Fruit fly (Drosophila melanogaster): ENCODE results near the gene CG5664.

The CG5664 gene

DNA sequence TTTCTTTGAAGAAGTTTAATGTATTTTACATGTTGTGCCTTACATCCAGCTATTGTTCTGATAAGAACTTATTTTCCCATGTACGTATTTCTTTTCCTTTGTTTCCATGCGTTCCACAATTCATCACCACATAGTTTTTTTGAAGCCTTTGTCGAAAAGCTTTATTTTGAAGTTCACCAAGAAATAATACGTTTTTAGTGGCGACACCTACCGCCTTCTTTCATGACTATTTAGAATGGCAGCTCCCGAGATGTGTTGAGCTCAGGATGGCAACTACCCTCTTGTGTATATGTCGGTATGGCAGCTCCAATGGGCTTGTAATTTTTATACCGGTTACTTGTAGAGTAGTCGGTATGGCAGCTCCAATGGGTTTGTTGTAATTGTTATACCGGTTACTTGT lies 42.7 kb upstream of the CG5664 start (continued):
- TF ChIP-seq seq (GFP tag; IDR thresholded peaks at IDR 0.05), result no peak
- peak; percentile 9 for TF ChIP-seq bigmax (GFP tag; optimal IDR thresholded peaks at IDR 0.05)
- TF ChIP-seq Side (GFP tag; optimal IDR thresholded peaks at IDR 0.05), result no peak
- TF ChIP-seq CG17186 (GFP tag; optimal IDR thresholded peaks at IDR 0.05), result no peak
- TF ChIP-seq ac (GFP tag; optimal IDR thresholded peaks at IDR 0.05), result no peak
- TF ChIP-seq pho (GFP tag; optimal IDR thresholded peaks at IDR 0.05), result peak; percentile 25
- no peak for TF ChIP-seq bowl (GFP tag; IDR thresholded peaks at IDR 0.05)
- TF ChIP-seq dm (GFP tag; optimal IDR thresholded peaks at IDR 0.05), result no peak
- TF ChIP-seq Six4 (GFP tag; optimal IDR thresholded peaks at IDR 0.05), result no peak
- TF ChIP-seq CG15601 (tag; optimal IDR thresholded peaks at IDR 0.05), result peak; percentile 71
- TF ChIP-seq bsh (GFP tag; optimal IDR thresholded peaks at IDR 0.05), result peak in 1 of 2 experiments; percentile 7
- TF ChIP-seq pita (GFP tag; optimal IDR thresholded peaks at IDR 0.05), result peak; percentile 94
- TF ChIP-seq fru (optimal IDR thresholded peaks at IDR 0.05), result no peak
- TF ChIP-seq CG10274 (GFP tag; optimal IDR thresholded peaks at IDR 0.05), result no peak
- TF ChIP-seq CG13624 (GFP tag; optimal IDR thresholded peaks at IDR 0.05), result peak; percentile 53
- no peak for TF ChIP-seq CG6765 (GFP tag; optimal IDR thresholded peaks at IDR 0.05)
- TF ChIP-seq CG5245 (GFP tag; optimal IDR thresholded peaks at IDR 0.05), result no peak
- TF ChIP-seq CG12236 (GFP tag; optimal IDR thresholded peaks at IDR 0.05), result no peak

dm6 chr3L:21482100-21482499 lies 40.9 kb upstream of the CG5664 start:
- TF ChIP-seq sens-2 (GFP tag; IDR thresholded peaks at IDR 0.05), result no peak
- TF ChIP-seq Dref (GFP tag; IDR thresholded peaks at IDR 0.05), result no peak
- TF ChIP-seq sr (GFP tag; IDR thresholded peaks at IDR 0.05), result 0 out of 3 replicates have a peak, but pooled peaks have one; percentile 2
- peak in 1 of 2 experiments; percentile 96 for TF ChIP-seq tll (GFP tag; optimal IDR thresholded peaks at IDR 0.05)
- no peak for TF ChIP-seq pho (GFP tag; optimal IDR thresholded peaks at IDR 0.05)
- TF ChIP-seq CG18011 (GFP tag; optimal IDR thresholded peaks at IDR 0.05), result no peak
- TF ChIP-seq zen (tag; optimal IDR thresholded peaks at IDR 0.05), result peak; percentile 55
- TF ChIP-seq CG6791 (GFP tag; IDR thresholded peaks at IDR 0.05; ENCODE audit: partially characterized antibody), result 0 out of 3 replicates have a peak, but pooled peaks have one; percentile 15
- TF ChIP-seq D (optimal IDR thresholded peaks at IDR 0.05), result peak; percentile 33
- TF ChIP-seq D (GFP tag; optimal IDR thresholded peaks at IDR 0.05), result no peak
- no peak for TF ChIP-seq CG12155 (GFP tag; optimal IDR thresholded peaks at IDR 0.05)

DNA sequence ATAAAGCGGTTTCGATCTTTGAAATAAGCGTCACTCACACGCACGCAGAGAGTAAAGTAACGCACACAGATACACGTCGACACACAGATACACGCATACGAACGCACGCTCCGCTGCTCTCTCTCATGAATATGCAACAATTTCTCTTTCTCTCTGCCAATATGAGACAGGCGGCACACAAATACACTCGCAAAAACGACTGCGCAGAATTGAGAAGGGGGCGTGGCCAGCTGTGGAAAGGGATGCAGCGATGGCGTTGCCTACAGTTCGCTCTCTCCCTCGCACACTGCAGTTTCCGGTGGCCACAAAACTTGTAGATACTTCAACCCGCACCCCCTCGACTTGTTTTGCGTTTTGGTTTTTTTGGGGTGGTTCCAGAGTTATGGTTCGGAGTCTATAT lies 38.5 kb upstream of the CG5664 start:
- peak in 1 of 2 experiments; percentile 3 for TF ChIP-seq dpn (GFP tag; optimal IDR thresholded peaks at IDR 0.05)
- 0 out of 3 replicates have a peak, but pooled peaks have one; percentile 11 for TF ChIP-seq Mrtf (GFP tag; IDR thresholded peaks at IDR 0.05)
- peak; percentile 67 for TF ChIP-seq aop (GFP tag; IDR thresholded peaks at IDR 0.05)
- no peak for TF ChIP-seq lmd (GFP tag; IDR thresholded peaks at IDR 0.05)
- TF ChIP-seq CG15696 (tag; optimal IDR thresholded peaks at IDR 0.05), result no peak
- TF ChIP-seq sqz (GFP tag; optimal IDR thresholded peaks at IDR 0.05), result peak; percentile 66
- 0 out of 3 replicates have a peak, but pooled peaks have one; percentile 22 for TF ChIP-seq Opbp (GFP tag; IDR thresholded peaks at IDR 0.05; ENCODE audit: partially characterized antibody)
- TF ChIP-seq her (GFP tag; optimal IDR thresholded peaks at IDR 0.05), result peak; percentile 75
- TF ChIP-seq odd (GFP tag; optimal IDR thresholded peaks at IDR 0.05), result peak; percentile 55
- peak; percentile 57; the same call in 2 of the 3 replicates for TF ChIP-seq CG6175 (GFP tag; IDR thresholded peaks at IDR 0.05)
- peak; percentile 33 for TF ChIP-seq Xbp1 (GFP tag; optimal IDR thresholded peaks at IDR 0.05)
- TF ChIP-seq Vsx1 (GFP tag; optimal IDR thresholded peaks at IDR 0.05), result no peak
- peak; percentile 83 for TF ChIP-seq D (optimal IDR thresholded peaks at IDR 0.05)
- peak; percentile 40 for TF ChIP-seq D (GFP tag; optimal IDR thresholded peaks at IDR 0.05)
- TF ChIP-seq sob (GFP tag; IDR thresholded peaks at IDR 0.05), result 0 out of 2 replicates have a peak, but pooled peaks have one; percentile 11
- TF ChIP-seq twi (tag; optimal IDR thresholded peaks at IDR 0.05), result no peak
- no peak for TF ChIP-seq hkb (optimal IDR thresholded peaks at IDR 0.05)
- TF ChIP-seq hkb (GFP tag; IDR thresholded peaks at IDR 0.05), result peak; percentile 75
- TF ChIP-seq CG32532 (GFP tag; IDR thresholded peaks at IDR 0.05), result 0 out of 2 replicates have a peak, but pooled peaks have one; percentile 14
- peak; percentile 12 for TF ChIP-seq CG16863 (GFP tag; optimal IDR thresholded peaks at IDR 0.05)
- peak; percentile 43 for TF ChIP-seq CG8089 (GFP tag; optimal IDR thresholded peaks at IDR 0.05)
- TF ChIP-seq CG3407 (GFP tag; optimal IDR thresholded peaks at IDR 0.05), result peak; percentile 55
- TF ChIP-seq Med (GFP tag), result peak; percentile 90
- TF ChIP-seq gcm (GFP tag; optimal IDR thresholded peaks at IDR 0.05), result peak; percentile 79
